Worm (Caenorhabditis elegans) whole organism, L1 larva: ENCODE data around the gene D1086.5.
A peak's percentile ranks its signal among the peaks of the same experiment; 100 is the strongest.

Experiments used
- F16B12.6 ChIP-seq: fragments of 150-350 bp; optimal IDR thresholded peaks from 2 replicates; lab custom pipeline; 2014; ENCODE audit warnings: missing biosample characterization, missing genetic modification characterization
- Y116A8C.19 ChIP-seq: sonication (generic microtip); optimal IDR thresholded peaks from 2 replicates; lab custom pipeline; 2016; ENCODE audit warnings: missing compliant biosample characterization, missing genetic modification characterization, borderline replicate concordance
- alr-1 ChIP-seq: fragments of 200-800 bp; sonication (Bioruptor generic); optimal IDR thresholded peaks from 2 replicates; lab custom pipeline; 2018; ENCODE audit warnings: borderline replicate concordance, mild to moderate bottlenecking, missing genetic modification characterization, missing compliant biosample characterization
- aly-2 ChIP-seq: fragments of 150-350 bp; optimal IDR thresholded peaks from 2 replicates; lab custom pipeline; 2014; ENCODE audit warnings: missing biosample characterization, missing genetic modification characterization
- blmp-1 ChIP-seq: fragments of 150-350 bp; optimal IDR thresholded peaks from 2 replicates; lab custom pipeline; 2014; ENCODE audit warnings: missing biosample characterization, missing genetic modification characterization
- ceh-63 ChIP-seq: fragments of 200-800 bp; sonication (Bioruptor generic); optimal IDR thresholded peaks from 2 replicates; lab custom pipeline; 2018; ENCODE audit warnings: mild to moderate bottlenecking, missing genetic modification characterization, missing compliant biosample characterization
- ceh-8 ChIP-seq: fragments of 200-800 bp; sonication (Bioruptor generic); optimal IDR thresholded peaks from 2 replicates; lab custom pipeline; 2018; ENCODE audit warnings: mild to moderate bottlenecking, missing genetic modification characterization, moderate library complexity, missing compliant biosample characterization
- dpl-1 ChIP-seq, 3 experiments: fragments of 150-350 bp in 2 of 3; sonication (generic microtip) in 1 of 3; optimal IDR thresholded peaks; 2 replicates each; lab custom pipeline; 2014 to 2017; ENCODE audit warnings: missing biosample characterization in 3 of 3, missing genetic modification characterization in 3 of 3, missing genetic modification reagents in 3 of 3
- dsc-1 ChIP-seq: sonication (generic microtip); optimal IDR thresholded peaks from 2 replicates; lab custom pipeline; 2016; ENCODE audit warnings: mild to moderate bottlenecking, missing genetic modification characterization, missing compliant biosample characterization
- efl-1 ChIP-seq, 4 experiments: fragments of 150-350 bp; optimal IDR thresholded peaks in 3 of 4; peaks in 1 of 4; 1 replicate in 1 of 4; 2 replicates in 3 of 4; lab custom pipeline; 2014; ENCODE audit warnings: missing biosample characterization in 2 of 4, missing genetic modification characterization in 2 of 4, missing genetic modification reagents in 2 of 4
- efl-3 ChIP-seq: fragments of 200-800 bp; sonication (Bioruptor generic); optimal IDR thresholded peaks from 2 replicates; lab custom pipeline; 2018; ENCODE audit warnings: mild to moderate bottlenecking, missing genetic modification characterization, missing compliant biosample characterization
- egl-27 ChIP-seq, 2 experiments: fragments of 150-350 bp in 1 of 2; sonication (generic microtip); optimal IDR thresholded peaks; 3 replicates each; lab custom pipeline; 2017 to 2018; ENCODE audit warnings: missing biosample characterization in 2 of 2, missing genetic modification characterization in 2 of 2, missing genetic modification reagents in 2 of 2
- ets-5 ChIP-seq: fragments of 200-800 bp; sonication (Bioruptor generic); IDR thresholded peaks from 2 replicates; pipeline ENCODE4 v1.3.6; 2022; ENCODE audit warnings: missing genetic modification characterization, missing compliant biosample characterization
- fkh-8 ChIP-seq: sonication (generic microtip); optimal IDR thresholded peaks from 2 replicates; lab custom pipeline; 2016; ENCODE audit warnings: mild to moderate bottlenecking, missing genetic modification characterization, missing compliant biosample characterization
- fos-1 ChIP-seq: fragments of 150-350 bp; optimal IDR thresholded peaks from 2 replicates; lab custom pipeline; 2014; ENCODE audit warnings: missing biosample characterization, missing genetic modification characterization
- grh-1 ChIP-seq: fragments of 200-800 bp; sonication (Bioruptor generic); IDR thresholded peaks from 2 replicates; pipeline ENCODE4 v1.3.6; 2022; ENCODE audit warnings: missing genetic modification reagents, missing genetic modification characterization, missing compliant biosample characterization
- hlh-4 ChIP-seq: sonication (generic microtip); optimal IDR thresholded peaks from 2 replicates; lab custom pipeline; 2016; ENCODE audit warnings: mild to moderate bottlenecking, missing genetic modification characterization, missing compliant biosample characterization
- irx-1 ChIP-seq: sonication (generic microtip); optimal IDR thresholded peaks from 2 replicates; lab custom pipeline; 2016; ENCODE audit warnings: missing genetic modification characterization, missing compliant biosample characterization
- lin-13 ChIP-seq: fragments of 150-350 bp; optimal IDR thresholded peaks from 2 replicates; lab custom pipeline; 2014; ENCODE audit warnings: missing biosample characterization, missing genetic modification reagents, missing genetic modification characterization
- lin-15B ChIP-seq: fragments of 150-350 bp; sonication (generic microtip); optimal IDR thresholded peaks from 3 replicates; lab custom pipeline; 2014; ENCODE audit warnings: missing biosample characterization, missing genetic modification characterization
- lin-35 ChIP-seq, 2 experiments: fragments of 150-350 bp; optimal IDR thresholded peaks; 2 replicates each; lab custom pipeline; 2014; ENCODE audit warnings: missing biosample characterization in 2 of 2, missing genetic modification characterization in 2 of 2, missing genetic modification reagents in 2 of 2
- lin-39 ChIP-seq: fragments of 150-350 bp; optimal IDR thresholded peaks from 2 replicates; lab custom pipeline; 2014; ENCODE audit warnings: missing biosample characterization, missing genetic modification reagents, missing genetic modification characterization
- lir-3 ChIP-seq: sonication (generic microtip); optimal IDR thresholded peaks from 2 replicates; lab custom pipeline; 2016; ENCODE audit warnings: mild to moderate bottlenecking, missing genetic modification characterization, moderate library complexity, missing compliant biosample characterization; ENCODE audit not compliant: poor library complexity
- mdl-1 ChIP-seq, 2 experiments: fragments of 150-350 bp; optimal IDR thresholded peaks; 2 replicates each; lab custom pipeline; 2014 to 2017; ENCODE audit warnings: missing biosample characterization in 2 of 2, missing genetic modification characterization in 2 of 2, inconsistent platforms in 1 of 2
- mef-2 ChIP-seq: fragments of 150-350 bp; optimal IDR thresholded peaks from 2 replicates; lab custom pipeline; 2014; ENCODE audit warnings: missing biosample characterization, missing genetic modification characterization
- mep-1 ChIP-seq: fragments of 150-350 bp; optimal IDR thresholded peaks from 2 replicates; lab custom pipeline; 2014; ENCODE audit warnings: missing biosample characterization, missing genetic modification characterization
- nhr-11 ChIP-seq: fragments of 150-350 bp; optimal IDR thresholded peaks from 2 replicates; lab custom pipeline; 2014; ENCODE audit warnings: missing biosample characterization, missing genetic modification characterization
- nhr-12 ChIP-seq: sonication (generic microtip); optimal IDR thresholded peaks from 2 replicates; lab custom pipeline; 2017; ENCODE audit warnings: missing biosample characterization, missing genetic modification characterization
- nhr-20 ChIP-seq: sonication (generic microtip); optimal IDR thresholded peaks from 2 replicates; lab custom pipeline; 2016; ENCODE audit warnings: mild to moderate bottlenecking, missing genetic modification characterization, missing compliant biosample characterization
- nhr-237 ChIP-seq: fragments of 150-350 bp; optimal IDR thresholded peaks from 2 replicates; lab custom pipeline; 2014; ENCODE audit warnings: missing biosample characterization, missing genetic modification characterization
- nhr-28 ChIP-seq: fragments of 150-350 bp; optimal IDR thresholded peaks from 2 replicates; lab custom pipeline; 2014; ENCODE audit warnings: missing biosample characterization, missing genetic modification characterization
- nhr-71 ChIP-seq: sonication (generic microtip); optimal IDR thresholded peaks from 2 replicates; lab custom pipeline; 2016; ENCODE audit warnings: mild to moderate bottlenecking, missing genetic modification characterization, moderate library complexity, missing compliant biosample characterization
- nhr-77 ChIP-seq: fragments of 150-350 bp; optimal IDR thresholded peaks from 2 replicates; lab custom pipeline; 2014; ENCODE audit warnings: missing biosample characterization, missing genetic modification characterization
- nhr-84 ChIP-seq: sonication (generic microtip); optimal IDR thresholded peaks from 2 replicates; lab custom pipeline; 2017; ENCODE audit warnings: missing biosample characterization, missing genetic modification characterization
- nhr-85 ChIP-seq: sonication (generic microtip); peaks from one replicate; lab custom pipeline; 2016; ENCODE audit warnings: missing genetic modification characterization, inconsistent platforms, missing compliant biosample characterization
- nhr-90 ChIP-seq: sonication (generic microtip); optimal IDR thresholded peaks from 2 replicates; lab custom pipeline; 2016; ENCODE audit warnings: mild to moderate bottlenecking, missing genetic modification characterization, missing compliant biosample characterization; ENCODE audit not compliant: poor library complexity
- pag-3 ChIP-seq: sonication (generic microtip); optimal IDR thresholded peaks from 2 replicates; lab custom pipeline; 2017; ENCODE audit warnings: missing genetic modification characterization, mild to moderate bottlenecking, missing compliant biosample characterization, antibody characterized with exemption, borderline replicate concordance; ENCODE audit not compliant: insufficient read depth
- pqm-1 ChIP-seq: sonication (generic microtip); optimal IDR thresholded peaks from 3 replicates; lab custom pipeline; 2017; ENCODE audit warnings: missing biosample characterization, missing genetic modification characterization
- skn-1 ChIP-seq: fragments of 150-350 bp; optimal IDR thresholded peaks from 2 replicates; lab custom pipeline; 2014; ENCODE audit warnings: missing biosample characterization, missing genetic modification characterization
- snpc-4 ChIP-seq: fragments of 150-350 bp; optimal IDR thresholded peaks from 2 replicates; lab custom pipeline; 2014; ENCODE audit warnings: missing biosample characterization, missing genetic modification characterization
- snu-23 ChIP-seq: sonication (generic microtip); optimal IDR thresholded peaks from 2 replicates; lab custom pipeline; 2016; ENCODE audit warnings: missing genetic modification characterization, missing compliant biosample characterization
- sptf-1 ChIP-seq: fragments of 150-350 bp; optimal IDR thresholded peaks from 2 replicates; lab custom pipeline; 2014; ENCODE audit warnings: missing biosample characterization, missing genetic modification characterization
- tbx-2 ChIP-seq: sonication (generic microtip); optimal IDR thresholded peaks from 2 replicates; lab custom pipeline; 2016; ENCODE audit warnings: missing genetic modification characterization, missing compliant biosample characterization
- tlp-1 ChIP-seq: fragments of 150-350 bp; optimal IDR thresholded peaks from 2 replicates; lab custom pipeline; 2014; ENCODE audit warnings: missing biosample characterization, missing genetic modification characterization
- unc-130 ChIP-seq: fragments of 150-350 bp; optimal IDR thresholded peaks from 2 replicates; lab custom pipeline; 2017; ENCODE audit warnings: missing biosample characterization, missing genetic modification characterization, inconsistent platforms
- unc-86 ChIP-seq: sonication (generic microtip); optimal IDR thresholded peaks from 2 replicates; lab custom pipeline; 2016; ENCODE audit warnings: missing genetic modification characterization, missing compliant biosample characterization
- unc-98 ChIP-seq: fragments of 200-800 bp; sonication (Bioruptor generic); IDR thresholded peaks from 2 replicates; pipeline ENCODE4 v1.3.6; 2022; ENCODE audit warnings: missing genetic modification characterization, missing compliant biosample characterization
- xbp-1 ChIP-seq: sonication (generic microtip); optimal IDR thresholded peaks from 2 replicates; lab custom pipeline; 2016; ENCODE audit warnings: missing genetic modification characterization, missing compliant biosample characterization
- zag-1 ChIP-seq: fragments of 150-350 bp; optimal IDR thresholded peaks from 2 replicates; lab custom pipeline; 2014; ENCODE audit warnings: missing biosample characterization, missing genetic modification characterization
- zip-4 ChIP-seq: fragments of 200-800 bp; sonication (Bioruptor generic); optimal IDR thresholded peaks from 2 replicates; lab custom pipeline; 2018; ENCODE audit warnings: mild to moderate bottlenecking, missing genetic modification characterization, moderate library complexity, missing compliant biosample characterization
- ztf-11 ChIP-seq, 2 experiments: sonication (generic microtip); optimal IDR thresholded peaks; 2 replicates each; lab custom pipeline; 2016 to 2017; ENCODE audit warnings: missing genetic modification characterization in 2 of 2, missing biosample characterization in 1 of 2, missing compliant biosample characterization in 1 of 2
- ztf-4 ChIP-seq: fragments of 150-350 bp; optimal IDR thresholded peaks from 2 replicates; lab custom pipeline; 2014; ENCODE audit warnings: missing biosample characterization, missing genetic modification characterization

The D1086.5 gene

DNA sequence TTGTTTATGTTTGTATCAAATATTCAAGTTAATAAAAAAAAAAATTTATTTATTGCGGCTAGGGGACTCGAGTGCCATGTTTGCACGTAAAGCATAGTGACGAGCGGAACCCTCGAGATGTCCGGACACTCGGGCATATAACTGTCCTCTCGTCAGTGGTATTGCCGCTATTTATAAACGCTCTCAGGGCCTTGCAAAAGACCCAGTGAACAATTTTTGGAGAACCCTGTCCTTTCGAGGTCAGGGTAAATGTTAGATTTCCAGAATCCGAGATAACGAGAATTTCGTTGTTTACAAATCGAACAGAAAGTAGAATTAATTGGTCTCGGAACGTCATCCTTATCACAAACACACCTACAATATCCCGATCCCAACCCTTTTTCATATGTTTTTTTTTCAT is 2.2 kb upstream of the D1086.5 start, which contains the start of gene D1086.3 (continued):
- TF ChIP-seq nhr-90 (peak; percentile 82), nhr-77 (tag; lab: Kevin White, UChicago) (no peak), lin-35 (GFP tag; optimal IDR thresholded peaks at IDR 0.05; lab: Kevin White, UChicago) (no peak), efl-3 (no peak), lin-13 (GFP tag; lab: Kevin White, UChicago) (no peak), snu-23 (GFP tag; lab: Kevin White, UChicago) (peak; percentile 48), unc-86 (tag; lab: Kevin White, UChicago) (no peak), fkh-8 (tag; lab: Kevin White, UChicago) (no peak), dsc-1 (tag; lab: Kevin White, UChicago) (peak; percentile 47), pag-3 (tag; lab: Kevin White, UChicago) (no peak), ceh-8 (no peak), nhr-12 (tag; lab: Kevin White, UChicago) (no peak), fos-1 (tag; lab: Kevin White, UChicago) (no peak), dpl-1 (GFP tag; optimal IDR thresholded peaks at IDR 0.05; lab: Kevin White, UChicago) (no peak), nhr-85 (peak; percentile 87), egl-27 (tag; optimal IDR thresholded peaks at IDR 0.05; lab: Kevin White, UChicago) (no peak), blmp-1 (tag; lab: Kevin White, UChicago) (no peak), tlp-1 (tag; lab: Kevin White, UChicago) (no peak), xbp-1 (tag; lab: Kevin White, UChicago) (peak; percentile 27), unc-130 (tag; lab: Kevin White, UChicago) (no peak), mef-2 (tag; lab: Kevin White, UChicago) (no peak), tbx-2 (tag; lab: Kevin White, UChicago) (peak; percentile 31), ztf-11 (tag; optimal IDR thresholded peaks at IDR 0.05; lab: Kevin White, UChicago) (no peak), zip-4 (GFP tag; lab: Kevin White, UChicago) (no peak), zag-1 (tag; lab: Kevin White, UChicago) (no peak), efl-1 (optimal IDR thresholded peaks at IDR 0.05; lab: Kevin White, UChicago) (peak; percentile 17 to 47), efl-1 (GFP tag; optimal IDR thresholded peaks at IDR 0.05 in 1 of 2; lab: Kevin White, UChicago) (peak in 1 of 2 experiments; percentile 92), skn-1 (no peak), irx-1 (no peak), lin-39 (peak; percentile 75), mep-1 (tag; lab: Kevin White, UChicago) (peak; percentile 4), alr-1 (tag; lab: Kevin White, UChicago) (no peak), F16B12.6 (tag; lab: Kevin White, UChicago) (no peak), nhr-28 (tag; lab: Kevin White, UChicago) (no peak), ztf-4 (tag; lab: Kevin White, UChicago) (no peak), unc-98 (no peak), aly-2 (peak; percentile 37), sptf-1 (tag; lab: Kevin White, UChicago) (no peak), mdl-1 (tag; optimal IDR thresholded peaks at IDR 0.05; lab: Kevin White, UChicago) (no peak), nhr-71 (peak; percentile 82), lin-15B (no peak), snpc-4 (tag; lab: Kevin White, UChicago) (peak; percentile 98), Y116A8C.19 (tag; lab: Kevin White, UChicago) (no peak), lir-3 (no peak), hlh-4 (tag; lab: Kevin White, UChicago) (no peak), nhr-11 (tag; lab: Kevin White, UChicago) (no peak), nhr-237 (tag; lab: Kevin White, UChicago) (no peak), nhr-84 (tag; lab: Kevin White, UChicago) (no peak), grh-1 (peak; percentile 53; the same call in 1 of the 2 replicates), nhr-20 (peak; percentile 51), ets-5 (GFP tag; lab: Robert Waterston, UW) (no peak), ceh-63 (GFP tag; lab: Kevin White, UChicago) (no peak), pqm-1 (no peak)
